Fruit fly (Drosophila melanogaster) whole organism, embryonic: ENCODE data around the gene CG43137.
A peak's percentile ranks its signal among the peaks of the same experiment; 100 is the strongest.

Experiments used
- ATbp ChIP-seq: fragments of 200-800 bp; sonication (Bioruptor generic); optimal IDR thresholded peaks from 2 replicates; lab custom pipeline; 2017; ENCODE audit warnings: missing biosample characterization, mild to moderate bottlenecking, missing genetic modification characterization, missing genetic modification reagents
- B-H2 ChIP-seq: fragments of 200-800 bp; sonication (Bioruptor generic); optimal IDR thresholded peaks from 2 replicates; lab custom pipeline; 2018; ENCODE audit warnings: missing biosample characterization, mild to moderate bottlenecking, missing genetic modification characterization
- CG13287 ChIP-seq: fragments of 200-800 bp; sonication (Bioruptor generic); IDR thresholded peaks from 2 replicates; pipeline ENCODE4 v1.3.6; 2022; ENCODE audit warnings: missing biosample characterization, missing genetic modification characterization; ENCODE audit not compliant: partially characterized antibody
- CG13424 ChIP-seq: fragments of 200-800 bp; sonication (Bioruptor generic); optimal IDR thresholded peaks from 2 replicates; lab custom pipeline; 2019; ENCODE audit warnings: missing biosample characterization, mild to moderate bottlenecking, missing genetic modification characterization, moderate library complexity
- CG14441 ChIP-seq: fragments of 200-800 bp; sonication (Bioruptor generic); IDR thresholded peaks from 2 replicates; pipeline ENCODE4 v1.3.6; 2022; ENCODE audit warnings: missing biosample characterization, missing genetic modification characterization
- CG17186 ChIP-seq: fragments of 200-800 bp; sonication (Bioruptor generic); optimal IDR thresholded peaks from 3 replicates; lab custom pipeline; 2017; ENCODE audit warnings: missing biosample characterization, missing genetic modification reagents, missing genetic modification characterization
- CG17359 ChIP-seq: fragments of 200-800 bp; sonication (Bioruptor generic); optimal IDR thresholded peaks from 3 replicates; lab custom pipeline; 2018; ENCODE audit warnings: missing biosample characterization, mild to moderate bottlenecking, missing genetic modification characterization, moderate library complexity
- CG18764 ChIP-seq: fragments of 200-800 bp; sonication (Bioruptor generic); optimal IDR thresholded peaks from 3 replicates; lab custom pipeline; 2016; ENCODE audit warnings: missing biosample characterization, missing genetic modification characterization
- CG2678 ChIP-seq: fragments of 200-800 bp; sonication (Bioruptor generic); optimal IDR thresholded peaks from 3 replicates; lab custom pipeline; 2019; ENCODE audit warnings: missing biosample characterization, mild to moderate bottlenecking, missing genetic modification characterization, moderate library complexity
- CG43689 ChIP-seq: fragments of 200-800 bp; sonication (Bioruptor generic); IDR thresholded peaks from 2 replicates; pipeline ENCODE4 v1.3.6; 2022; ENCODE audit warnings: missing biosample characterization, missing genetic modification characterization
- CG4404 ChIP-seq: fragments of 200-800 bp; sonication (Bioruptor generic); IDR thresholded peaks from 2 replicates; pipeline ENCODE4 v1.3.6; 2022; ENCODE audit warnings: missing biosample characterization, missing genetic modification characterization
- CG4424 ChIP-seq: fragments of 200-800 bp; sonication (Bioruptor generic); optimal IDR thresholded peaks from 3 replicates; lab custom pipeline; 2016; ENCODE audit warnings: missing biosample characterization, missing genetic modification characterization
- CG5245 ChIP-seq: fragments of 200-800 bp; sonication (Bioruptor generic); optimal IDR thresholded peaks from 3 replicates; lab custom pipeline; 2016; ENCODE audit warnings: missing biosample characterization, missing genetic modification characterization
- CG8924 ChIP-seq: fragments of 200-800 bp; optimal IDR thresholded peaks from 3 replicates; lab custom pipeline; 2019; ENCODE audit warnings: missing biosample characterization, mild to moderate bottlenecking, missing genetic modification characterization, moderate library complexity
- Deaf1 ChIP-seq: fragments of 200-800 bp; optimal IDR thresholded peaks from 3 replicates; lab custom pipeline; 2019; ENCODE audit warnings: missing biosample characterization, mild to moderate bottlenecking, missing genetic modification characterization, moderate library complexity
- Dek ChIP-seq: fragments of 200-800 bp; sonication (Bioruptor generic); optimal IDR thresholded peaks from 3 replicates; lab custom pipeline; 2019; ENCODE audit warnings: missing biosample characterization, mild to moderate bottlenecking, missing genetic modification characterization, moderate library complexity
- Max ChIP-seq: fragments of 200-800 bp; sonication (Bioruptor generic); optimal IDR thresholded peaks from 2 replicates; lab custom pipeline; 2016; ENCODE audit warnings: missing biosample characterization, mild to moderate bottlenecking, missing genetic modification characterization
- NFAT ChIP-seq: fragments of 200-800 bp; sonication (Bioruptor generic); IDR thresholded peaks from 2 replicates; pipeline ENCODE4 v1.3.6; 2022; ENCODE audit warnings: missing biosample characterization, missing genetic modification characterization
- Scr ChIP-seq: fragments of 200-800 bp; sonication (Bioruptor generic); IDR thresholded peaks from 2 replicates; pipeline ENCODE4 v1.3.6; 2022; ENCODE audit warnings: missing biosample characterization, missing genetic modification characterization; ENCODE audit not compliant: partially characterized antibody
- Trl ChIP-seq, 3 experiments: fragments of >200 bp in 2 of 3; fragments of 200-800 bp in 1 of 3; sonication (Bioruptor generic) in 1 of 3; optimal IDR thresholded peaks; 2 replicates in 1 of 3; 3 replicates in 2 of 3; lab custom pipeline; 2016 to 2017; ENCODE audit warnings: missing biosample characterization in 1 of 3, missing genetic modification characterization in 1 of 3
- abd-A ChIP-seq: fragments of 200-800 bp; sonication (Bioruptor generic); optimal IDR thresholded peaks from 3 replicates; lab custom pipeline; 2019; ENCODE audit warnings: missing biosample characterization, mild to moderate bottlenecking, missing genetic modification characterization, moderate library complexity
- ara ChIP-seq: fragments of 200-800 bp; sonication (Bioruptor generic); IDR thresholded peaks from 2 replicates; pipeline ENCODE4 v1.3.6; 2022; ENCODE audit warnings: missing biosample characterization, missing genetic modification characterization
- caup ChIP-seq: fragments of 200-800 bp; sonication (Bioruptor generic); optimal IDR thresholded peaks from 3 replicates; lab custom pipeline; 2017; ENCODE audit warnings: missing biosample characterization, mild to moderate bottlenecking, missing genetic modification characterization, moderate library complexity; ENCODE audit not compliant: severe bottlenecking
- chm ChIP-seq: fragments of 200-800 bp; sonication (Bioruptor generic); IDR thresholded peaks from 2 replicates; pipeline ENCODE4 v1.3.6; 2022; ENCODE audit warnings: missing biosample characterization, missing genetic modification characterization
- ci ChIP-seq: fragments of 200-800 bp; sonication (Bioruptor generic); IDR thresholded peaks from 3 replicates; pipeline ENCODE4 v1.3.6; 2022; ENCODE audit warnings: missing biosample characterization, missing genetic modification characterization
- corto ChIP-seq: fragments of 200-800 bp; sonication (Bioruptor generic); optimal IDR thresholded peaks from 2 replicates; lab custom pipeline; 2016; ENCODE audit warnings: missing biosample characterization, mild to moderate bottlenecking, missing genetic modification characterization, moderate library complexity
- crol ChIP-seq: fragments of 200-800 bp; sonication (Bioruptor generic); IDR thresholded peaks from 2 replicates; pipeline ENCODE4 v1.3.6; 2022; ENCODE audit warnings: missing biosample characterization, missing genetic modification characterization
- da ChIP-seq: fragments of 200-800 bp; sonication (Bioruptor generic); optimal IDR thresholded peaks from 2 replicates; lab custom pipeline; 2016; ENCODE audit warnings: missing biosample characterization, missing genetic modification characterization
- dmrt99B ChIP-seq: fragments of 200-800 bp; sonication (Bioruptor generic); optimal IDR thresholded peaks from 2 replicates; lab custom pipeline; 2018; ENCODE audit warnings: missing biosample characterization, mild to moderate bottlenecking, missing genetic modification characterization, moderate library complexity
- ewg ChIP-seq: fragments of 200-800 bp; sonication (Bioruptor generic); optimal IDR thresholded peaks from 3 replicates; lab custom pipeline; 2017; ENCODE audit warnings: mild to moderate bottlenecking, missing biosample characterization, missing genetic modification reagents, missing genetic modification characterization
- fd96Cb ChIP-seq: fragments of 200-800 bp; sonication (Bioruptor generic); optimal IDR thresholded peaks from 2 replicates; lab custom pipeline; 2018; ENCODE audit warnings: missing biosample characterization, mild to moderate bottlenecking, missing genetic modification characterization, moderate library complexity
- grau ChIP-seq: fragments of 200-800 bp; optimal IDR thresholded peaks from 3 replicates; lab custom pipeline; 2019; ENCODE audit warnings: missing biosample characterization, mild to moderate bottlenecking, missing genetic modification characterization, moderate library complexity
- mirr ChIP-seq: fragments of 200-800 bp; sonication (Bioruptor generic); optimal IDR thresholded peaks from 3 replicates; lab custom pipeline; 2018; ENCODE audit warnings: missing biosample characterization, mild to moderate bottlenecking, missing genetic modification characterization
- nom ChIP-seq: fragments of 200-800 bp; sonication (Bioruptor generic); optimal IDR thresholded peaks from 2 replicates; lab custom pipeline; 2017; ENCODE audit warnings: missing biosample characterization, missing genetic modification characterization, mild to moderate bottlenecking, moderate library complexity, missing genetic modification reagents
- pum ChIP-seq: fragments of 200-800 bp; sonication (Bioruptor generic); optimal IDR thresholded peaks from 2 replicates; lab custom pipeline; 2016; ENCODE audit warnings: missing biosample characterization, missing genetic modification characterization
- run ChIP-seq: fragments of 200-800 bp; sonication (Bioruptor generic); optimal IDR thresholded peaks from 3 replicates; lab custom pipeline; 2018; ENCODE audit warnings: missing biosample characterization, mild to moderate bottlenecking, missing genetic modification characterization
- sqz ChIP-seq: fragments of 200-800 bp; sonication (Bioruptor generic); optimal IDR thresholded peaks from 3 replicates; lab custom pipeline; 2018; ENCODE audit warnings: missing biosample characterization, mild to moderate bottlenecking, missing genetic modification characterization
- unc-4 ChIP-seq: fragments of 200-800 bp; sonication (Bioruptor generic); IDR thresholded peaks from 2 replicates; pipeline ENCODE4 v1.3.6; 2022; ENCODE audit warnings: missing biosample characterization, missing genetic modification characterization; ENCODE audit not compliant: partially characterized antibody

Gene CG43137

dm6 chrX:5899241-5900145, 34.5 kb upstream of the CG43137 start (continued):
- TF ChIP-seq CG4424 (GFP tag; lab: Kevin White, UChicago) (no peak), CG5245 (GFP tag; lab: Kevin White, UChicago) (no peak), corto (peak; percentile 92), CG4404 (GFP tag; lab: Robert Waterston, UW) (no peak), CG13287 (GFP tag; lab: Robert Waterston, UW) (peak; percentile 17; the same call in 1 of the 2 replicates), CG13424 (tag; lab: Kevin White, UChicago) (peak; percentile 6), da (GFP tag; lab: Kevin White, UChicago) (no peak), run (tag; lab: Kevin White, UChicago) (no peak), nom (GFP tag; lab: Kevin White, UChicago) (peak; percentile 69), unc-4 (GFP tag; lab: Robert Waterston, UW) (no peak), sqz (GFP tag; lab: Kevin White, UChicago) (peak; percentile 88), chm (GFP tag; lab: Robert Waterston, UW) (peak; percentile 58; the same call in 1 of the 2 replicates), CG43689 (no peak), CG18764 (GFP tag; lab: Kevin White, UChicago) (no peak), ATbp (GFP tag; lab: Kevin White, UChicago) (peak; percentile 32), CG17186 (no peak), CG14441 (GFP tag; lab: Robert Waterston, UW) (0 out of 2 replicates have a peak, but pooled peaks have one; percentile 38), fd96Cb (tag; lab: Kevin White, UChicago) (no peak), mirr (GFP tag; lab: Kevin White, UChicago) (peak; percentile 3), caup (GFP tag; lab: Kevin White, UChicago) (peak; percentile 14), crol (GFP tag; lab: Robert Waterston, UW) (peak; percentile 100), ewg (GFP tag; lab: Kevin White, UChicago) (peak; percentile 54), Scr (GFP tag; lab: Robert Waterston, UW) (0 out of 2 replicates have a peak, but pooled peaks have one; percentile 13), CG8924 (peak; percentile 29), B-H2 (GFP tag; lab: Kevin White, UChicago) (peak; percentile 8), Max (GFP tag; lab: Kevin White, UChicago) (no peak), dmrt99B (tag; lab: Kevin White, UChicago) (peak; percentile 15), NFAT (GFP tag; lab: Robert Waterston, UW) (0 out of 2 replicates have a peak, but pooled peaks have one; percentile 12), ci (GFP tag; lab: Robert Waterston, UW) (0 out of 3 replicates have a peak, but pooled peaks have one; percentile 40), pum (GFP tag; lab: Kevin White, UChicago) (no peak), ara (no peak), Deaf1 (tag; lab: Kevin White, UChicago) (peak; percentile 16), grau (tag; lab: Kevin White, UChicago) (peak; percentile 2), abd-A (tag; lab: Kevin White, UChicago) (peak; percentile 61), CG17359 (tag; lab: Kevin White, UChicago) (peak; percentile 50), Trl (optimal IDR thresholded peaks at IDR 0.05; lab: Kevin White, UChicago) (peak; percentile 83 to 85), Trl (GFP tag; optimal IDR thresholded peaks at IDR 0.05; lab: Kevin White, UChicago) (no peak), Dek (tag; lab: Kevin White, UChicago) (no peak), CG2678 (tag; lab: Kevin White, UChicago) (peak; percentile 11)
